Fruit fly (Drosophila melanogaster) whole organism, embryonic: Measurements from ENCODE around the gene Blos4.

ENCODE experiments used
- Antp ChIP-seq: fragments of 200-800 bp; sonication (Bioruptor generic); optimal IDR thresholded peaks from 3 replicates; lab custom pipeline; 2016; ENCODE audit warnings: missing biosample characterization, missing genetic modification characterization
- Awh ChIP-seq: fragments of 200-800 bp; sonication (Bioruptor generic); IDR thresholded peaks from 2 replicates; pipeline ENCODE4, ENCODE4 v1.3.6; 2022; ENCODE audit warnings: missing biosample characterization, missing genetic modification characterization
- Bdp1 ChIP-seq: fragments of 200-800 bp; sonication (Bioruptor generic); optimal IDR thresholded peaks from 3 replicates; lab custom pipeline; 2016; ENCODE audit warnings: missing biosample characterization, missing genetic modification characterization
- Bgb ChIP-seq: fragments of 200-800 bp; sonication (Bioruptor generic); IDR thresholded peaks from 2 replicates; pipeline ENCODE4 v1.3.6; 2022; ENCODE audit warnings: missing biosample characterization, missing genetic modification characterization; ENCODE audit not compliant: partially characterized antibody
- CG1024 ChIP-seq: fragments of 200-800 bp; sonication (Bioruptor generic); IDR thresholded peaks from 2 replicates; pipeline ENCODE4 v1.3.6; 2022; ENCODE audit warnings: missing biosample characterization, missing genetic modification characterization
- CG10366 ChIP-seq: fragments of 200-800 bp; sonication (Bioruptor generic); IDR thresholded peaks from 2 replicates; pipeline ENCODE4 v1.3.6; 2022; ENCODE audit warnings: missing biosample characterization, missing genetic modification characterization
- CG10431 ChIP-seq: fragments of 200-800 bp; sonication (Bioruptor generic); optimal IDR thresholded peaks from 3 replicates; lab custom pipeline; 2018; ENCODE audit warnings: missing biosample characterization, mild to moderate bottlenecking, missing genetic modification characterization
- CG11695 ChIP-seq: fragments of 200-800 bp; sonication (Bioruptor generic); IDR thresholded peaks from 3 replicates; pipeline ENCODE4 v1.3.6; 2022; ENCODE audit warnings: missing biosample characterization, missing genetic modification characterization
- CG13775 ChIP-seq: fragments of 200-800 bp; sonication (Bioruptor generic); optimal IDR thresholded peaks from 3 replicates; lab custom pipeline; 2017; ENCODE audit warnings: missing biosample characterization, mild to moderate bottlenecking, missing genetic modification characterization
- CG15073 ChIP-seq: fragments of 200-800 bp; sonication (Bioruptor generic); optimal IDR thresholded peaks from 2 replicates; lab custom pipeline; 2016; ENCODE audit warnings: missing biosample characterization, missing genetic modification characterization
- CG17361 ChIP-seq: fragments of 200-800 bp; sonication (Bioruptor generic); IDR thresholded peaks from 3 replicates; pipeline ENCODE4 v1.3.6; 2022; ENCODE audit warnings: missing biosample characterization, missing genetic modification characterization
- CG2712 ChIP-seq: fragments of 200-800 bp; optimal IDR thresholded peaks from 3 replicates; lab custom pipeline; 2019; ENCODE audit warnings: missing biosample characterization, mild to moderate bottlenecking, missing genetic modification characterization, moderate library complexity
- CG4360 ChIP-seq: fragments of 200-800 bp; sonication (Bioruptor generic); IDR thresholded peaks from 2 replicates; pipeline ENCODE4 v1.3.6; 2022; ENCODE audit warnings: missing biosample characterization, missing genetic modification characterization
- CG5953 ChIP-seq: fragments of 200-800 bp; sonication (Bioruptor generic); IDR thresholded peaks from 2 replicates; pipeline ENCODE4 v1.3.6; 2022; ENCODE audit warnings: missing biosample characterization, missing genetic modification characterization
- CG7839 ChIP-seq: fragments of 200-800 bp; sonication (Bioruptor generic); optimal IDR thresholded peaks from 3 replicates; lab custom pipeline; 2018; ENCODE audit warnings: missing biosample characterization, mild to moderate bottlenecking, missing genetic modification characterization, moderate library complexity
- CG8290 ChIP-seq, 3 experiments: fragments of 200-800 bp; sonication (Bioruptor generic); optimal IDR thresholded peaks; 2 replicates each; lab custom pipeline; 2016 to 2019; ENCODE audit warnings: missing biosample characterization in 3 of 3, missing genetic modification characterization in 3 of 3, mild to moderate bottlenecking in 2 of 3, moderate library complexity in 1 of 3
- CG8944 ChIP-seq: fragments of 200-800 bp; sonication (Bioruptor generic); optimal IDR thresholded peaks from 3 replicates; lab custom pipeline; 2016; ENCODE audit warnings: missing biosample characterization, missing genetic modification characterization
- CG9932 ChIP-seq: fragments of 200-800 bp; sonication (Bioruptor generic); IDR thresholded peaks from 2 replicates; pipeline ENCODE4 v1.3.6; 2022; ENCODE audit warnings: missing biosample characterization, missing genetic modification characterization
- Dp ChIP-seq: fragments of 200-800 bp; sonication (Bioruptor generic); optimal IDR thresholded peaks from 2 replicates; lab custom pipeline; 2018; ENCODE audit warnings: missing biosample characterization, mild to moderate bottlenecking, missing genetic modification characterization, moderate library complexity
- Ets97D ChIP-seq: fragments of 200-800 bp; sonication (Bioruptor generic); optimal IDR thresholded peaks from 3 replicates; lab custom pipeline; 2016; ENCODE audit warnings: missing biosample characterization, missing genetic modification characterization
- Hand ChIP-seq: fragments of 200-800 bp; sonication (Bioruptor generic); optimal IDR thresholded peaks from 2 replicates; lab custom pipeline; 2017; ENCODE audit warnings: mild to moderate bottlenecking, missing biosample characterization, missing genetic modification reagents, missing genetic modification characterization
- Jarid2 ChIP-seq: fragments of 200-800 bp; sonication (Bioruptor generic); optimal IDR thresholded peaks from 3 replicates; lab custom pipeline; 2017; ENCODE audit warnings: mild to moderate bottlenecking, missing biosample characterization, missing genetic modification reagents, missing genetic modification characterization
- Lpt ChIP-seq: fragments of >200 bp; optimal IDR thresholded peaks from 2 replicates; lab custom pipeline; 2018; ENCODE audit warnings: missing biosample characterization, missing genetic modification characterization
- Nf-YB ChIP-seq: fragments of 200-800 bp; sonication (Bioruptor generic); optimal IDR thresholded peaks from 3 replicates; lab custom pipeline; 2019; ENCODE audit warnings: missing biosample characterization, mild to moderate bottlenecking, missing genetic modification characterization, moderate library complexity
- Poxn ChIP-seq: fragments of 200-800 bp; sonication (Bioruptor generic); IDR thresholded peaks from 2 replicates; pipeline ENCODE4 v1.3.6; 2022; ENCODE audit warnings: missing biosample characterization, missing genetic modification characterization
- Ptx1 ChIP-seq: fragments of 200-800 bp; sonication (Bioruptor generic); IDR thresholded peaks from 2 replicates; pipeline ENCODE4 v1.3.6; 2022; ENCODE audit warnings: missing biosample characterization, missing genetic modification characterization
- Rfx ChIP-seq: fragments of 200-800 bp; sonication (Bioruptor generic); IDR thresholded peaks from 2 replicates; pipeline ENCODE4 v1.3.6; 2022; ENCODE audit warnings: missing biosample characterization, missing genetic modification characterization
- Trl ChIP-seq, 3 experiments: fragments of >200 bp in 2 of 3; fragments of 200-800 bp in 1 of 3; sonication (Bioruptor generic) in 1 of 3; optimal IDR thresholded peaks; 2 replicates in 1 of 3; 3 replicates in 2 of 3; lab custom pipeline; 2016 to 2017; ENCODE audit warnings: missing biosample characterization in 1 of 3, missing genetic modification characterization in 1 of 3
- ab ChIP-seq: fragments of 200-800 bp; sonication (Bioruptor generic); optimal IDR thresholded peaks from 2 replicates; lab custom pipeline; 2016; ENCODE audit warnings: missing biosample characterization, missing genetic modification characterization
- ase ChIP-seq: fragments of 200-800 bp; sonication (Bioruptor generic); IDR thresholded peaks from 3 replicates; pipeline ENCODE4 v1.3.6; 2022; ENCODE audit warnings: missing biosample characterization, missing genetic modification characterization
- bcd ChIP-seq: fragments of 200-800 bp; sonication (Bioruptor generic); optimal IDR thresholded peaks from 2 replicates; lab custom pipeline; 2017; ENCODE audit warnings: missing biosample characterization, mild to moderate bottlenecking, missing genetic modification characterization
- chm ChIP-seq: fragments of 200-800 bp; sonication (Bioruptor generic); IDR thresholded peaks from 2 replicates; pipeline ENCODE4 v1.3.6; 2022; ENCODE audit warnings: missing biosample characterization, missing genetic modification characterization
- crol ChIP-seq: fragments of 200-800 bp; sonication (Bioruptor generic); IDR thresholded peaks from 2 replicates; pipeline ENCODE4 v1.3.6; 2022; ENCODE audit warnings: missing biosample characterization, missing genetic modification characterization
- dati ChIP-seq: fragments of 200-800 bp; sonication (Bioruptor generic); IDR thresholded peaks from 2 replicates; pipeline ENCODE4 v1.3.6; 2022; ENCODE audit warnings: missing biosample characterization, missing genetic modification characterization
- dysf ChIP-seq: fragments of 200-800 bp; sonication (Bioruptor generic); IDR thresholded peaks from 3 replicates; pipeline ENCODE4 v1.3.6; 2022; ENCODE audit warnings: missing biosample characterization, missing genetic modification characterization
- fru ChIP-seq: fragments of >200 bp; optimal IDR thresholded peaks from 2 replicates; lab custom pipeline; 2017
- gro ChIP-seq: fragments of 200-800 bp; sonication (Bioruptor generic); optimal IDR thresholded peaks from 2 replicates; lab custom pipeline; 2016; ENCODE audit warnings: missing biosample characterization, missing genetic modification characterization
- h ChIP-seq: fragments of >200 bp; optimal IDR thresholded peaks from 2 replicates; lab custom pipeline; 2017
- ham ChIP-seq: fragments of 200-800 bp; sonication (Bioruptor generic); IDR thresholded peaks from 2 replicates; pipeline ENCODE4 v1.3.6; 2022; ENCODE audit warnings: missing biosample characterization, missing genetic modification characterization
- her ChIP-seq: fragments of 200-800 bp; sonication (Bioruptor generic); optimal IDR thresholded peaks from 2 replicates; lab custom pipeline; 2016; ENCODE audit warnings: missing biosample characterization, missing genetic modification characterization
- klu ChIP-seq: fragments of 200-800 bp; sonication (Bioruptor generic); IDR thresholded peaks from 2 replicates; pipeline ENCODE4 v1.3.6; 2022; ENCODE audit warnings: missing biosample characterization, missing genetic modification characterization
- lmd ChIP-seq: fragments of 200-800 bp; sonication (Bioruptor generic); IDR thresholded peaks from 2 replicates; pipeline ENCODE4 v1.3.6; 2022; ENCODE audit warnings: missing biosample characterization, missing genetic modification characterization
- pum ChIP-seq: fragments of 200-800 bp; sonication (Bioruptor generic); optimal IDR thresholded peaks from 2 replicates; lab custom pipeline; 2016; ENCODE audit warnings: missing biosample characterization, missing genetic modification characterization
- rib ChIP-seq: fragments of 200-800 bp; sonication (Bioruptor generic); IDR thresholded peaks from 2 replicates; pipeline ENCODE4 v1.3.6; 2022; ENCODE audit warnings: missing biosample characterization, missing genetic modification characterization
- row ChIP-seq: fragments of 200-800 bp; sonication (Bioruptor generic); IDR thresholded peaks from 3 replicates; pipeline ENCODE4 v1.3.6; 2022; ENCODE audit warnings: missing biosample characterization, missing genetic modification characterization
- sens-2 ChIP-seq: fragments of 200-800 bp; sonication (Bioruptor generic); IDR thresholded peaks from 2 replicates; pipeline ENCODE4 v1.3.6; 2022; ENCODE audit warnings: missing biosample characterization, missing genetic modification characterization
- sna ChIP-seq: fragments of 200-800 bp; sonication (Bioruptor generic); IDR thresholded peaks from 2 replicates; pipeline ENCODE4 v1.3.6; 2022; ENCODE audit warnings: missing biosample characterization, missing genetic modification characterization; ENCODE audit not compliant: partially characterized antibody
- sob ChIP-seq: fragments of 200-800 bp; sonication (Bioruptor generic); IDR thresholded peaks from 2 replicates; pipeline ENCODE4 v1.3.6; 2022; ENCODE audit warnings: missing biosample characterization, missing genetic modification characterization
- tin ChIP-seq: fragments of 200-800 bp; sonication (Bioruptor generic); optimal IDR thresholded peaks from 3 replicates; lab custom pipeline; 2016; ENCODE audit warnings: missing biosample characterization, missing genetic modification characterization

Gene Blos4

DNA sequence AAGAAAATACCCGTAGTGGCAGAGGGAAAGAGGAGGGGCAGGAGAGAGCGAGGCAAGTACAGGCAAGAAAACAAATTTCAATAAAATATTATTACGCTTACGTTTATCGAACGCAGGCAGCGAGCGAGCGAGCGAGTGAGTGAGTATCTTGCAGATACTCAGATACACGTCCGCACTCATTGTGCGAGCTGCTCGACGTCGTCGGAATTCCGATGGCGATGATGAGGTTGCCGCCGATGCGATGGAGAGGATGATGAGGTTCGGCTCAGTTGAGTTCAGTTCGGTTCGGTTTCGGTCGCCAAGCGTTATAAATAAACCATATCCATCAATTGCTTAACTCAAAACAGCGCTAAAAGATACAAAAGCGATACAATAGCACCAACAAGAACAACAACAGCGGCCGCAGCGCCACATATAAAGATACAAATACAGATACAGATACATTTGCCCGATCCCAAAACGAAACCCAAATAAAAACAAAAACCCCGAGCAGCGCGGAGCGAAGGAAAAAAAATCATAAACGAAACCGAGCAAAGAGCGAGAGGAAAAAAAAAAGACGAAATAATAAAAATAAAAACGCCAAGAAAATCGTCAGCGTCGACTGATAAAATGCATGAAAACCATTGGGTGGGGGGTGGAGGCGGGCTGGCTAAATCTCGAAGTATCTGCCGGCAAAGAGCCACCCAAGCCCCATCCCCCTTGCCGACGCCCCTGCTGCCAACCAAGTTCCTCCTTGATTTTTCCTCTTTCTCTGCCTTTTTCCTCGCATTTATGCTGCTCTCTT, 26.3 kb upstream of the Blos4 start (continued):
- TF ChIP-seq CG2712 (tag; lab: Kevin White, UChicago) (no peak), chm (GFP tag; lab: Robert Waterston, UW) (no peak), CG5953 (GFP tag; lab: Robert Waterston, UW) (no peak)
- TF ChIP-seq, all 482 proteins: peak for 91

dm6 chr3L:10853131-10853471, 25.8 kb upstream of the Blos4 start:
- TF ChIP-seq CG15073 (no peak), dysf (GFP tag; lab: Robert Waterston, UW) (peak; percentile 1; the same call in 1 of the 3 replicates), row (GFP tag; lab: Robert Waterston, UW) (peak; percentile 35; the same call in 1 of the 3 replicates), ham (no peak), Trl (optimal IDR thresholded peaks at IDR 0.05; lab: Kevin White, UChicago) (peak in 1 of 2 experiments; percentile 16), Trl (GFP tag; optimal IDR thresholded peaks at IDR 0.05; lab: Kevin White, UChicago) (no peak), CG4360 (GFP tag; lab: Robert Waterston, UW) (no peak), CG8944 (GFP tag; lab: Kevin White, UChicago) (no peak), Nf-YB (no peak), Ets97D (GFP tag; lab: Kevin White, UChicago) (no peak), rib (peak; percentile 87), crol (GFP tag; lab: Robert Waterston, UW) (peak; percentile 98), CG17361 (0 out of 3 replicates have a peak, but pooled peaks have one; percentile 16), CG10431 (no peak), ase (no peak), h (lab: Kevin White, UChicago) (no peak), Lpt (GFP tag; lab: Kevin White, UChicago) (no peak), sob (GFP tag; lab: Robert Waterston, UW) (0 out of 2 replicates have a peak, but pooled peaks have one; percentile 21), CG7839 (tag; lab: Kevin White, UChicago) (peak; percentile 2), sens-2 (GFP tag; lab: Robert Waterston, UW) (peak; percentile 3; the same call in 1 of the 2 replicates), Hand (GFP tag; lab: Kevin White, UChicago) (no peak), Poxn (peak; percentile 34; the same call in 1 of the 2 replicates), CG11695 (GFP tag; lab: Robert Waterston, UW) (no peak), sna (GFP tag; lab: Robert Waterston, UW) (no peak), CG9932 (GFP tag; lab: Robert Waterston, UW) (peak; percentile 44; the same call in 1 of the 2 replicates), Rfx (peak; percentile 35; the same call in 1 of the 2 replicates), her (GFP tag; lab: Kevin White, UChicago) (no peak), klu (GFP tag; lab: Robert Waterston, UW) (no peak), pum (GFP tag; lab: Kevin White, UChicago) (no peak), Antp (GFP tag; lab: Kevin White, UChicago) (no peak), Awh (GFP tag; lab: Robert Waterston, UW) (no peak), dati (GFP tag; lab: Robert Waterston, UW) (no peak), gro (no peak), fru (lab: Kevin White, UChicago) (no peak), CG10366 (GFP tag; lab: Robert Waterston, UW) (0 out of 2 replicates have a peak, but pooled peaks have one; percentile 3), bcd (peak; percentile 16), lmd (GFP tag; lab: Robert Waterston, UW) (peak; percentile 8; the same call in 1 of the 2 replicates), tin (GFP tag; lab: Kevin White, UChicago) (no peak), Jarid2 (GFP tag; lab: Kevin White, UChicago) (no peak), Ptx1 (peak; percentile 46; the same call in 1 of the 2 replicates), CG1024 (GFP tag; lab: Robert Waterston, UW) (no peak), Bdp1 (GFP tag; lab: Kevin White, UChicago) (no peak), CG13775 (GFP tag; lab: Kevin White, UChicago) (no peak), ab (no peak), Bgb (GFP tag; lab: Robert Waterston, UW) (peak; percentile 21; the same call in 1 of the 2 replicates), CG8290 (GFP tag; optimal IDR thresholded peaks at IDR 0.05; lab: Kevin White, UChicago) (no peak), CG8290 (tag; optimal IDR thresholded peaks at IDR 0.05; lab: Kevin White, UChicago) (no peak), Dp (GFP tag; lab: Kevin White, UChicago) (no peak)
